Fruit fly (Drosophila melanogaster) whole organism, adult: Measurements from ENCODE around the gene eIF2gamma.

Experiments used
- CG1620 ChIP-seq: fragments of 200-800 bp; sonication (Bioruptor generic); optimal IDR thresholded peaks from 2 replicates; lab custom pipeline; 2016; ENCODE audit warnings: missing biosample characterization, missing genetic modification characterization
- CG33017 ChIP-seq: fragments of 200-800 bp; sonication (Bioruptor generic); optimal IDR thresholded peaks from 2 replicates; lab custom pipeline; 2018; ENCODE audit warnings: missing biosample characterization, mild to moderate bottlenecking, missing genetic modification characterization, moderate library complexity
- CG7045 ChIP-seq: fragments of 200-800 bp; sonication (Bioruptor generic); optimal IDR thresholded peaks from 2 replicates; lab custom pipeline; 2017; ENCODE audit warnings: missing biosample characterization, mild to moderate bottlenecking, missing genetic modification characterization
- CG7101 ChIP-seq: fragments of 200-800 bp; sonication (Bioruptor generic); optimal IDR thresholded peaks from 2 replicates; lab custom pipeline; 2018; ENCODE audit warnings: missing biosample characterization, mild to moderate bottlenecking, missing genetic modification characterization, moderate library complexity
- Crg-1 ChIP-seq: fragments of 200-800 bp; sonication (Bioruptor generic); optimal IDR thresholded peaks from 2 replicates; lab custom pipeline; 2016; ENCODE audit warnings: missing biosample characterization, missing genetic modification characterization
- Mnt ChIP-seq: fragments of 200-800 bp; sonication (Bioruptor generic); optimal IDR thresholded peaks from 2 replicates; lab custom pipeline; 2016; ENCODE audit warnings: missing biosample characterization, mild to moderate bottlenecking, missing genetic modification characterization
- bab1 ChIP-seq: fragments of 200-800 bp; sonication (Bioruptor generic); optimal IDR thresholded peaks from 3 replicates; lab custom pipeline; 2019; ENCODE audit warnings: missing biosample characterization, mild to moderate bottlenecking, missing genetic modification characterization, moderate library complexity
- cnc ChIP-seq, 2 experiments: fragments of >200 bp; optimal IDR thresholded peaks; 2 replicates each; lab custom pipeline; 2017
- kay ChIP-seq: fragments of 200-800 bp; sonication (Bioruptor generic); peaks from one replicate; lab custom pipeline; 2016; ENCODE audit warnings: missing biosample characterization, missing genetic modification characterization, borderline replicate concordance
- ovo ChIP-seq: fragments of 200-800 bp; sonication (Bioruptor generic); optimal IDR thresholded peaks from 2 replicates; lab custom pipeline; 2016; ENCODE audit warnings: missing biosample characterization, missing genetic modification characterization
- pad ChIP-seq: fragments of 200-800 bp; sonication (Bioruptor generic); optimal IDR thresholded peaks from 3 replicates; lab custom pipeline; 2017; ENCODE audit warnings: missing biosample characterization, missing genetic modification characterization, mild to moderate bottlenecking, moderate library complexity, missing genetic modification reagents
- tj ChIP-seq: fragments of 200-800 bp; sonication (Bioruptor generic); optimal IDR thresholded peaks from 3 replicates; lab custom pipeline; 2017; ENCODE audit warnings: missing biosample characterization, mild to moderate bottlenecking, missing genetic modification characterization, moderate library complexity
- toe ChIP-seq: fragments of 200-800 bp; sonication (Bioruptor generic); optimal IDR thresholded peaks from 2 replicates; lab custom pipeline; 2016; ENCODE audit warnings: missing biosample characterization, missing genetic modification characterization

dm6 chr3R:15297904-15298303 lies 34.6 kb upstream of the eIF2gamma start:
- no peak for TF ChIP-seq bab1
- TF ChIP-seq CG7045 (GFP tag; lab: Kevin White, UChicago), result no peak
- no peak for TF ChIP-seq tj (GFP tag; lab: Kevin White, UChicago)
- TF ChIP-seq Crg-1 (GFP tag; lab: Kevin White, UChicago), result no peak
- TF ChIP-seq pad, result peak; percentile 26
- no peak for TF ChIP-seq CG7101
- no peak for TF ChIP-seq toe (GFP tag; lab: Kevin White, UChicago)
- TF ChIP-seq cnc (optimal IDR thresholded peaks at IDR 0.05; lab: Kevin White, UChicago), result no peak
- TF ChIP-seq Mnt (GFP tag; lab: Kevin White, UChicago), result peak; percentile 45
- no peak for TF ChIP-seq ovo (GFP tag; lab: Kevin White, UChicago)
- TF ChIP-seq CG33017 (tag; lab: Kevin White, UChicago), result no peak
- no peak for TF ChIP-seq CG1620 (GFP tag; lab: Kevin White, UChicago)
- peak; percentile 95 for TF ChIP-seq kay
